Fruit fly (Drosophila melanogaster): ENCODE measurements around the gene CG9393.

dm6 chr3R:9605084-9605483 is 41.6 kb upstream of the CG9393 start:
- TF ChIP-seq kay (GFP tag; ENCODE audit: borderline replicate concordance) (no peak), CG5204 (GFP tag; optimal IDR thresholded peaks at IDR 0.05) (no peak), pad (GFP tag; optimal IDR thresholded peaks at IDR 0.05) (no peak), CG7045 (GFP tag; optimal IDR thresholded peaks at IDR 0.05) (no peak)
